Fruit fly (Drosophila melanogaster) whole organism, wandering third instar larva: ENCODE results near the gene ast.

Experiments used
- Abd-B ChIP-seq: fragments of >200 bp; optimal IDR thresholded peaks from 2 replicates; lab custom pipeline; 2017; ENCODE audit warnings: missing biosample characterization, missing genetic modification characterization
- CG32264 ChIP-seq: fragments of 200-800 bp; sonication (Bioruptor generic); optimal IDR thresholded peaks from 2 replicates; lab custom pipeline; 2016; ENCODE audit warnings: missing biosample characterization, missing genetic modification characterization
- CG9705 ChIP-seq: fragments of 200-800 bp; sonication (Bioruptor generic); optimal IDR thresholded peaks from 2 replicates; lab custom pipeline; 2018; ENCODE audit warnings: missing biosample characterization, mild to moderate bottlenecking, missing genetic modification characterization
- CrebA ChIP-seq: fragments of 200-800 bp; sonication (Bioruptor generic); optimal IDR thresholded peaks from 2 replicates; lab custom pipeline; 2016; ENCODE audit warnings: missing biosample characterization, mild to moderate bottlenecking, missing genetic modification characterization, borderline replicate concordance
- Dfd ChIP-seq: fragments of >200 bp; optimal IDR thresholded peaks from 2 replicates; lab custom pipeline; 2017; ENCODE audit warnings: missing biosample characterization, missing genetic modification characterization
- Dif ChIP-seq: fragments of 200-275, 200-300 bp; sonication (Bioruptor generic); optimal IDR thresholded peaks from 2 replicates; lab custom pipeline; 2018; ENCODE audit warnings: missing biosample characterization, missing genetic modification characterization; ENCODE audit not compliant: partially characterized antibody
- GATAd ChIP-seq: sonication (Bioruptor generic); optimal IDR thresholded peaks from 2 replicates; lab custom pipeline; 2016; ENCODE audit warnings: missing biosample characterization, missing genetic modification characterization
- HLH106 ChIP-seq: fragments of 200-800 bp; optimal IDR thresholded peaks from 3 replicates; lab custom pipeline; 2019; ENCODE audit warnings: missing biosample characterization, mild to moderate bottlenecking, missing genetic modification characterization, moderate library complexity
- Hnf4 ChIP-seq: fragments of 200-800 bp; sonication (Bioruptor generic); optimal IDR thresholded peaks from 2 replicates; lab custom pipeline; 2016; ENCODE audit warnings: missing biosample characterization, mild to moderate bottlenecking, missing genetic modification characterization
- Hr78 ChIP-seq: fragments of >200 bp; optimal IDR thresholded peaks from 2 replicates; lab custom pipeline; 2017; ENCODE audit warnings: missing biosample characterization, missing genetic modification characterization
- Hr83 ChIP-seq: fragments of 200-300 bp; sonication (Bioruptor generic); optimal IDR thresholded peaks from 2 replicates; lab custom pipeline; 2016; ENCODE audit warnings: missing biosample characterization, mild to moderate bottlenecking, missing genetic modification characterization, moderate library complexity; ENCODE audit not compliant: poor library complexity, severe bottlenecking
- Jra ChIP-seq: sonication (Bioruptor generic); optimal IDR thresholded peaks from 2 replicates; lab custom pipeline; 2016; ENCODE audit warnings: missing biosample characterization, missing genetic modification characterization
- Mio ChIP-seq: sonication (Bioruptor generic); optimal IDR thresholded peaks from 2 replicates; lab custom pipeline; 2016; ENCODE audit warnings: missing biosample characterization, missing genetic modification characterization
- Myc ChIP-seq: fragments of >200 bp; optimal IDR thresholded peaks from 2 replicates; lab custom pipeline; 2017
- N ChIP-seq: fragments of >200 bp; optimal IDR thresholded peaks from 2 replicates; lab custom pipeline; 2018; ENCODE audit warnings: missing biosample characterization, missing external identifiers, missing genetic modification characterization
- OdsH ChIP-seq: fragments of 200-800 bp; sonication (Bioruptor generic); optimal IDR thresholded peaks from 2 replicates; lab custom pipeline; 2016; ENCODE audit warnings: missing biosample characterization, mild to moderate bottlenecking, missing genetic modification characterization
- Rel ChIP-seq, 2 experiments: fragments of 200-800 bp; sonication (Bioruptor generic) in 1 of 2; optimal IDR thresholded peaks; 2 replicates in 1 of 2; 3 replicates in 1 of 2; lab custom pipeline; 2016 to 2019; ENCODE audit warnings: mild to moderate bottlenecking in 2 of 2, missing biosample characterization in 2 of 2, missing genetic modification characterization in 2 of 2, moderate library complexity in 1 of 2
- Sp1 ChIP-seq: fragments of 200-800 bp; sonication (Bioruptor generic); optimal IDR thresholded peaks from 3 replicates; lab custom pipeline; 2019; ENCODE audit warnings: missing biosample characterization, mild to moderate bottlenecking, missing genetic modification characterization, moderate library complexity
- Vsx2 ChIP-seq: fragments of 200-300, 225-300 bp; sonication (Bioruptor generic); optimal IDR thresholded peaks from 2 replicates; lab custom pipeline; 2018; ENCODE audit warnings: missing biosample characterization, missing genetic modification characterization; ENCODE audit not compliant: partially characterized antibody
- br ChIP-seq: fragments of 200-800 bp; sonication (Bioruptor generic); optimal IDR thresholded peaks from 2 replicates; lab custom pipeline; 2016; ENCODE audit warnings: missing biosample characterization, missing genetic modification characterization
- brk ChIP-seq: fragments of 200-800 bp; sonication (Bioruptor generic); optimal IDR thresholded peaks from 2 replicates; lab custom pipeline; 2016; ENCODE audit warnings: missing biosample characterization, mild to moderate bottlenecking, missing genetic modification characterization
- dl ChIP-seq, 2 experiments: fragments of 175-275, 200-275 bp in 1 of 2; fragments of 200-275 bp in 1 of 2; sonication (Bioruptor generic); optimal IDR thresholded peaks; lab custom pipeline; 2018; ENCODE audit warnings: mild to moderate bottlenecking in 2 of 2, missing biosample characterization in 2 of 2, missing genetic modification characterization in 2 of 2, moderate library complexity in 2 of 2; ENCODE audit not compliant: partially characterized antibody in 2 of 2, insufficient read depth in 1 of 2
- dmrt93B ChIP-seq: fragments of 200-800 bp; sonication (Bioruptor generic); optimal IDR thresholded peaks from 2 replicates; lab custom pipeline; 2018; ENCODE audit warnings: missing biosample characterization, mild to moderate bottlenecking, missing genetic modification characterization
- dsf ChIP-seq: sonication (Bioruptor generic); optimal IDR thresholded peaks from 2 replicates; lab custom pipeline; 2016; ENCODE audit warnings: missing biosample characterization, missing genetic modification characterization, borderline replicate concordance
- ey ChIP-seq: fragments of 200-800 bp; sonication (Bioruptor generic); optimal IDR thresholded peaks from 2 replicates; lab custom pipeline; 2016; ENCODE audit warnings: missing biosample characterization, missing genetic modification characterization
- foxo ChIP-seq, 2 experiments: fragments of 200-800 bp; sonication (Bioruptor generic); optimal IDR thresholded peaks; 2 replicates in 1 of 2; 3 replicates in 1 of 2; lab custom pipeline; 2016 to 2017; ENCODE audit warnings: missing biosample characterization in 2 of 2, missing genetic modification characterization in 2 of 2
- fru ChIP-seq: fragments of 200-800 bp; sonication (Bioruptor generic); optimal IDR thresholded peaks from 3 replicates; lab custom pipeline; 2016; ENCODE audit warnings: missing biosample characterization, mild to moderate bottlenecking, missing genetic modification characterization
- h ChIP-seq: fragments of 200-800 bp; sonication (Bioruptor generic); optimal IDR thresholded peaks from 3 replicates; lab custom pipeline; 2016; ENCODE audit warnings: missing biosample characterization, mild to moderate bottlenecking, missing genetic modification characterization
- jim ChIP-seq: fragments of 175-275, 200-325 bp; sonication (Bioruptor generic); optimal IDR thresholded peaks from 2 replicates; lab custom pipeline; 2016; ENCODE audit warnings: missing biosample characterization, mild to moderate bottlenecking, missing genetic modification characterization
- lola ChIP-seq: fragments of >200 bp; optimal IDR thresholded peaks from 2 replicates; lab custom pipeline; 2017; ENCODE audit warnings: missing biosample characterization, missing genetic modification characterization
- pan ChIP-seq: fragments of >200 bp; optimal IDR thresholded peaks from 2 replicates; lab custom pipeline; 2017
- psq ChIP-seq: fragments of 200-800 bp; sonication (Bioruptor generic); optimal IDR thresholded peaks from 3 replicates; lab custom pipeline; 2017; ENCODE audit warnings: missing biosample characterization, mild to moderate bottlenecking, missing genetic modification characterization, moderate library complexity
- rgr ChIP-seq: fragments of 200-800 bp; sonication (Bioruptor generic); optimal IDR thresholded peaks from 3 replicates; lab custom pipeline; 2016; ENCODE audit warnings: missing biosample characterization, mild to moderate bottlenecking, missing genetic modification characterization
- sage ChIP-seq: fragments of 200-800 bp; sonication (Bioruptor generic); optimal IDR thresholded peaks from 2 replicates; lab custom pipeline; 2016; ENCODE audit warnings: missing biosample characterization, mild to moderate bottlenecking, missing genetic modification characterization
- sv ChIP-seq: fragments of 200-800 bp; sonication (Bioruptor generic); optimal IDR thresholded peaks from 3 replicates; lab custom pipeline; 2016; ENCODE audit warnings: missing biosample characterization, missing genetic modification characterization
- tai ChIP-seq: sonication (Bioruptor generic); optimal IDR thresholded peaks from 2 replicates; lab custom pipeline; 2016; ENCODE audit warnings: missing biosample characterization, missing genetic modification characterization
- usp ChIP-seq: fragments of >200 bp; optimal IDR thresholded peaks from 2 replicates; lab custom pipeline; 2017; ENCODE audit warnings: missing biosample characterization, missing genetic modification characterization
- woc ChIP-seq: sonication (Bioruptor generic); optimal IDR thresholded peaks from 2 replicates; lab custom pipeline; 2016; ENCODE audit warnings: missing biosample characterization, mild to moderate bottlenecking, missing genetic modification characterization

The ast gene

dm6 chr2L:1120206-1120902 lies 42.6 kb downstream of the ast start:
- TF ChIP-seq Rel (GFP tag; optimal IDR thresholded peaks at IDR 0.05; lab: Kevin White, UChicago), result no peak
- peak; percentile 73 for TF ChIP-seq Rel (tag; optimal IDR thresholded peaks at IDR 0.05; lab: Kevin White, UChicago)
- TF ChIP-seq h, result peak; percentile 81
- no peak for TF ChIP-seq CG32264 (GFP tag; lab: Kevin White, UChicago)

- no peak for TF ChIP-seq woc (GFP tag; lab: Kevin White, UChicago)
- no peak for TF ChIP-seq sage (GFP tag; lab: Kevin White, UChicago)
- TF ChIP-seq N (GFP tag; lab: Kevin White, UChicago), result no peak
- TF ChIP-seq HLH106 (tag; lab: Kevin White, UChicago), result no peak
- TF ChIP-seq GATAd (GFP tag; lab: Kevin White, UChicago), result no peak
- no peak for TF ChIP-seq usp (GFP tag; lab: Kevin White, UChicago)
- TF ChIP-seq pan, result no peak
- TF ChIP-seq Dif (GFP tag; lab: Kevin White, UChicago), result no peak
- no peak for TF ChIP-seq psq (GFP tag; lab: Kevin White, UChicago)
- no peak for TF ChIP-seq ey (GFP tag; lab: Kevin White, UChicago)
- no peak for TF ChIP-seq tai (GFP tag; lab: Kevin White, UChicago)
- no peak for TF ChIP-seq dmrt93B (GFP tag; lab: Kevin White, UChicago)
- no peak for TF ChIP-seq jim (GFP tag; lab: Kevin White, UChicago)
- no peak for TF ChIP-seq Dfd (GFP tag; lab: Kevin White, UChicago)
- TF ChIP-seq rgr, result peak; percentile 39
- TF ChIP-seq dsf (GFP tag; lab: Kevin White, UChicago), result no peak
- no peak for TF ChIP-seq CrebA
- TF ChIP-seq Vsx2, result no peak
- TF ChIP-seq Myc, result no peak
- TF ChIP-seq sv (GFP tag; lab: Kevin White, UChicago), result no peak
- TF ChIP-seq Mio (GFP tag; lab: Kevin White, UChicago), result no peak
- TF ChIP-seq fru, result peak; percentile 37
- peak; percentile 91 for TF ChIP-seq Hr83 (GFP tag; lab: Kevin White, UChicago)
- no peak for TF ChIP-seq Hr78 (GFP tag; lab: Kevin White, UChicago)
- TF ChIP-seq Hnf4 (GFP tag; lab: Kevin White, UChicago), result no peak
- peak; percentile 44 for TF ChIP-seq OdsH (GFP tag; lab: Kevin White, UChicago)
- no peak for TF ChIP-seq CG32264 (GFP tag; lab: Kevin White, UChicago)
- peak; percentile 37 for TF ChIP-seq Jra
- no peak for TF ChIP-seq lola
- no peak for TF ChIP-seq dl (GFP tag; optimal IDR thresholded peaks at IDR 0.05; lab: Kevin White, UChicago; ENCODE audit: insufficient read depth in 1 of 2, partially characterized antibody in 2 of 2)
- no peak for TF ChIP-seq Abd-B (GFP tag; lab: Kevin White, UChicago)
- no peak for TF ChIP-seq Sp1 (GFP tag; lab: Kevin White, UChicago)
- no peak for TF ChIP-seq CG9705
- TF ChIP-seq br (GFP tag; lab: Kevin White, UChicago), result peak; percentile 30
- peak; percentile 58 for TF ChIP-seq h
- no peak for TF ChIP-seq Rel (GFP tag; optimal IDR thresholded peaks at IDR 0.05; lab: Kevin White, UChicago)
- TF ChIP-seq Rel (tag; optimal IDR thresholded peaks at IDR 0.05; lab: Kevin White, UChicago), result no peak
- peak in 1 of 2 experiments; percentile 23 for TF ChIP-seq foxo (GFP tag; optimal IDR thresholded peaks at IDR 0.05; lab: Kevin White, UChicago)
- TF ChIP-seq brk, result no peak
Measured at dm6 chr2L:1121942-1122710, 44.4 kb downstream of the ast start.
